Worm (Caenorhabditis elegans): ENCODE data around the gene lin-29.
A peak's percentile ranks its signal among the peaks of the same experiment; 100 is the strongest.

The lin-29 gene

ce11 chrII:11980110-11980509 lies 45.0 kb upstream of the lin-29 start (continued):
- TF ChIP-seq fkh-8 (tag; optimal IDR thresholded peaks at IDR 0.05) (peak; percentile 96), ztf-4 (tag; optimal IDR thresholded peaks at IDR 0.05) (peak; percentile 78), rnt-1 (tag; optimal IDR thresholded peaks at IDR 0.05) (no peak), mef-2 (tag; optimal IDR thresholded peaks at IDR 0.05) (peak; percentile 29), elt-2 (tag; optimal IDR thresholded peaks at IDR 0.05) (peak; percentile 75), ztf-11 (tag; optimal IDR thresholded peaks at IDR 0.05) (peak in 1 of 2 experiments; percentile 87), isw-1 (GFP tag; IDR thresholded peaks at IDR 0.05) (peak; percentile 88), C34B4.2 (tag; optimal IDR thresholded peaks at IDR 0.05) (no peak), ets-5 (GFP tag; IDR thresholded peaks at IDR 0.05) (no peak), blmp-1 (tag; optimal IDR thresholded peaks at IDR 0.05) (peak; percentile 56), F16B12.6 (tag; optimal IDR thresholded peaks at IDR 0.05) (peak; percentile 34), egl-13 (tag; optimal IDR thresholded peaks at IDR 0.05) (peak; percentile 91), nhr-11 (tag; optimal IDR thresholded peaks at IDR 0.05) (peak; percentile 90), nhr-77 (tag; optimal IDR thresholded peaks at IDR 0.05) (peak; percentile 61), ceh-8 (GFP tag; optimal IDR thresholded peaks at IDR 0.05) (peak; percentile 90), Y116A8C.19 (tag; optimal IDR thresholded peaks at IDR 0.05; ENCODE audit: borderline replicate concordance) (no peak), lin-35 (GFP tag; optimal IDR thresholded peaks at IDR 0.05) (peak; percentile 72 to 83), efl-3 (GFP tag; optimal IDR thresholded peaks at IDR 0.05) (peak; percentile 47), pag-3 (tag; optimal IDR thresholded peaks at IDR 0.05; ENCODE audit: borderline replicate concordance, insufficient read depth) (no peak), C16A3.4 (tag; optimal IDR thresholded peaks at IDR 0.05) (peak; percentile 81), dpl-1 (GFP tag; optimal IDR thresholded peaks at IDR 0.05) (peak; percentile 68 to 79 (median 79)), lir-3 (tag; optimal IDR thresholded peaks at IDR 0.05; ENCODE audit: poor library complexity) (no peak), zag-1 (tag; optimal IDR thresholded peaks at IDR 0.05) (no peak), snu-23 (GFP tag; optimal IDR thresholded peaks at IDR 0.05) (peak; percentile 90), swsn-7 (tag; optimal IDR thresholded peaks at IDR 0.05) (peak; percentile 87), egl-27 (tag; optimal IDR thresholded peaks at IDR 0.05) (no peak), ceh-90 (tag; optimal IDR thresholded peaks at IDR 0.05) (peak; percentile 40), jun-1 (tag; optimal IDR thresholded peaks at IDR 0.05) (peak; percentile 71), ceh-88 (GFP tag; IDR thresholded peaks at IDR 0.05) (peak; percentile 89), ceh-63 (GFP tag; optimal IDR thresholded peaks at IDR 0.05) (no peak), nhr-47 (tag; optimal IDR thresholded peaks at IDR 0.05) (peak; percentile 94), alr-1 (tag; optimal IDR thresholded peaks at IDR 0.05; ENCODE audit: borderline replicate concordance) (no peak), pqm-1 (tag; optimal IDR thresholded peaks at IDR 0.05) (no peak), ceh-82 (tag; optimal IDR thresholded peaks at IDR 0.05) (peak; percentile 88 to 92 (median 90)), hlh-17 (GFP tag; optimal IDR thresholded peaks at IDR 0.05; ENCODE audit: borderline replicate concordance) (no peak), hlh-4 (tag; optimal IDR thresholded peaks at IDR 0.05) (peak; percentile 61)

ce11 chrII:11979449-11980095 lies 44.4 kb upstream of the lin-29 start, which contains the start of the genes ash-2 and Y17G7B.20:
TSS of gene ash-2 (plus strand) at chrII:11979838.
TSS of gene Y17G7B.20 (minus strand) at chrII:11979844.
- peak in 1 of 2 experiments; percentile 42 for TF ChIP-seq efl-1 (optimal IDR thresholded peaks at IDR 0.05)
- peak in 1 of 2 experiments; percentile 47 for TF ChIP-seq efl-1 (GFP tag; optimal IDR thresholded peaks at IDR 0.05 in 1 of 2)
- TF ChIP-seq nhr-85 (tag): no peak
- peak in 1 of 3 experiments; percentile 35 for TF ChIP-seq dpl-1 (GFP tag; optimal IDR thresholded peaks at IDR 0.05)
- no peak for TF ChIP-seq jun-1 (tag; optimal IDR thresholded peaks at IDR 0.05)
- no peak for TF ChIP-seq aly-2 (tag; optimal IDR thresholded peaks at IDR 0.05)
- peak; percentile 16 for TF ChIP-seq unc-130 (tag; optimal IDR thresholded peaks at IDR 0.05)
- TF ChIP-seq zag-1 (tag; optimal IDR thresholded peaks at IDR 0.05): no peak
- peak; percentile 54 to 81 (median 59) for TF ChIP-seq ceh-82 (tag; optimal IDR thresholded peaks at IDR 0.05)
- peak; percentile 29 for TF ChIP-seq skn-1 (tag; optimal IDR thresholded peaks at IDR 0.05)
- no peak; the same call in none of the 2 replicates for TF ChIP-seq isw-1 (GFP tag; IDR thresholded peaks at IDR 0.05)
- TF ChIP-seq fkh-10 (GFP tag; optimal IDR thresholded peaks at IDR 0.05): no peak
- no peak for TF ChIP-seq F16B12.6 (tag; optimal IDR thresholded peaks at IDR 0.05)
- TF ChIP-seq pax-3 (tag; optimal IDR thresholded peaks at IDR 0.05): no peak
- no peak for TF ChIP-seq fos-1 (tag; optimal IDR thresholded peaks at IDR 0.05)
- no peak for TF ChIP-seq dsc-1 (tag; optimal IDR thresholded peaks at IDR 0.05)
- TF ChIP-seq grh-1 (GFP tag; IDR thresholded peaks at IDR 0.05): 0 out of 2 replicates have a peak, but pooled peaks have one; percentile 19
- peak; percentile 25 for TF ChIP-seq mep-1 (tag; optimal IDR thresholded peaks at IDR 0.05)
- peak; percentile 46 for TF ChIP-seq rnt-1 (tag; optimal IDR thresholded peaks at IDR 0.05)
- TF ChIP-seq mdl-1 (tag; optimal IDR thresholded peaks at IDR 0.05): no peak
- TF ChIP-seq nhr-11 (tag; optimal IDR thresholded peaks at IDR 0.05): no peak
- TF ChIP-seq lin-35 (GFP tag; optimal IDR thresholded peaks at IDR 0.05): peak; percentile 42 to 54
- TF ChIP-seq nhr-237 (tag; optimal IDR thresholded peaks at IDR 0.05): no peak
